Fruit fly (Drosophila melanogaster) whole organism, embryonic: Measurements from ENCODE around the gene Caf1-55.

Experiments
- Ada2b ChIP-seq: fragments of 200-800 bp; sonication (Bioruptor generic); IDR thresholded peaks from 2 replicates; pipeline ENCODE4 v1.3.6; 2022; ENCODE audit warnings: missing biosample characterization, missing genetic modification characterization
- Asciz ChIP-seq: fragments of 200-800 bp; sonication (Bioruptor generic); optimal IDR thresholded peaks from 2 replicates; lab custom pipeline; 2017; ENCODE audit warnings: missing biosample characterization, mild to moderate bottlenecking, missing genetic modification characterization, missing genetic modification reagents
- Bdp1 ChIP-seq: fragments of 200-800 bp; sonication (Bioruptor generic); optimal IDR thresholded peaks from 3 replicates; lab custom pipeline; 2016; ENCODE audit warnings: missing biosample characterization, missing genetic modification characterization
- CG10321 ChIP-seq: fragments of 200-800 bp; sonication (Bioruptor generic); IDR thresholded peaks from 2 replicates; pipeline ENCODE4 v1.3.6; 2022; ENCODE audit warnings: missing biosample characterization, missing genetic modification characterization
- CG10979 ChIP-seq: fragments of 200-800 bp; sonication (Bioruptor generic); optimal IDR thresholded peaks from 2 replicates; lab custom pipeline; 2018; ENCODE audit warnings: missing biosample characterization, mild to moderate bottlenecking, missing genetic modification characterization, moderate library complexity
- CG11695 ChIP-seq: fragments of 200-800 bp; sonication (Bioruptor generic); IDR thresholded peaks from 3 replicates; pipeline ENCODE4 v1.3.6; 2022; ENCODE audit warnings: missing biosample characterization, missing genetic modification characterization
- CG14014 ChIP-seq: fragments of 200-800 bp; sonication (Bioruptor generic); IDR thresholded peaks from 2 replicates; pipeline ENCODE4 v1.3.6; 2022; ENCODE audit warnings: missing biosample characterization, missing genetic modification characterization
- CG17361 ChIP-seq: fragments of 200-800 bp; sonication (Bioruptor generic); IDR thresholded peaks from 3 replicates; pipeline ENCODE4 v1.3.6; 2022; ENCODE audit warnings: missing biosample characterization, missing genetic modification characterization
- CG17912 ChIP-seq: fragments of 200-800 bp; sonication (Bioruptor generic); optimal IDR thresholded peaks from 2 replicates; lab custom pipeline; 2018; ENCODE audit warnings: missing biosample characterization, mild to moderate bottlenecking, missing genetic modification characterization
- CG18011 ChIP-seq: fragments of 200-800 bp; sonication (Bioruptor generic); optimal IDR thresholded peaks from 2 replicates; lab custom pipeline; 2017; ENCODE audit warnings: missing biosample characterization, missing genetic modification characterization, mild to moderate bottlenecking, moderate library complexity, missing genotype
- CG2116 ChIP-seq: fragments of 200-800 bp; sonication (Bioruptor generic); optimal IDR thresholded peaks from 3 replicates; lab custom pipeline; 2018; ENCODE audit warnings: missing biosample characterization, mild to moderate bottlenecking, missing genetic modification characterization
- CG2875 ChIP-seq: fragments of 200-800 bp; sonication (Bioruptor generic); optimal IDR thresholded peaks from 2 replicates; lab custom pipeline; 2017; ENCODE audit warnings: missing biosample characterization, mild to moderate bottlenecking, missing genetic modification characterization, missing genetic modification reagents
- CG31388 ChIP-seq: fragments of 200-800 bp; sonication (Bioruptor generic); optimal IDR thresholded peaks from 2 replicates; lab custom pipeline; 2016; ENCODE audit warnings: missing biosample characterization, missing genetic modification characterization
- CG33557 ChIP-seq: fragments of 200-800 bp; sonication (Bioruptor generic); optimal IDR thresholded peaks from 2 replicates; lab custom pipeline; 2019; ENCODE audit warnings: missing biosample characterization, mild to moderate bottlenecking, missing genetic modification characterization, moderate library complexity
- CG42726 ChIP-seq: fragments of 200-800 bp; sonication (Bioruptor generic); IDR thresholded peaks from 2 replicates; pipeline ENCODE4 v1.3.6; 2022; ENCODE audit warnings: missing biosample characterization, missing genetic modification characterization; ENCODE audit not compliant: partially characterized antibody
- CG4282 ChIP-seq: fragments of 200-800 bp; sonication (Bioruptor generic); optimal IDR thresholded peaks from 2 replicates; lab custom pipeline; 2016; ENCODE audit warnings: missing biosample characterization, missing genetic modification characterization
- CG7357 ChIP-seq: fragments of 200-800 bp; sonication (Bioruptor generic); IDR thresholded peaks from 3 replicates; pipeline ENCODE4 v1.3.6; 2022; ENCODE audit warnings: missing biosample characterization, missing genetic modification characterization
- CG7745 ChIP-seq: fragments of 200-800 bp; sonication (Bioruptor generic); optimal IDR thresholded peaks from 2 replicates; lab custom pipeline; 2018; ENCODE audit warnings: missing biosample characterization, mild to moderate bottlenecking, missing genetic modification characterization, moderate library complexity
- CG7839 ChIP-seq: fragments of 200-800 bp; sonication (Bioruptor generic); optimal IDR thresholded peaks from 3 replicates; lab custom pipeline; 2018; ENCODE audit warnings: missing biosample characterization, mild to moderate bottlenecking, missing genetic modification characterization, moderate library complexity
- D ChIP-seq, 2 experiments: fragments of 200-800 bp in 1 of 2; fragments of >200 bp in 1 of 2; sonication (Bioruptor generic) in 1 of 2; optimal IDR thresholded peaks; 2 replicates in 1 of 2; 3 replicates in 1 of 2; lab custom pipeline; 2017; ENCODE audit warnings: mild to moderate bottlenecking in 1 of 2, missing biosample characterization in 1 of 2, missing genetic modification characterization in 1 of 2, missing genetic modification reagents in 1 of 2
- Dp ChIP-seq: fragments of 200-800 bp; sonication (Bioruptor generic); optimal IDR thresholded peaks from 2 replicates; lab custom pipeline; 2018; ENCODE audit warnings: missing biosample characterization, mild to moderate bottlenecking, missing genetic modification characterization, moderate library complexity
- Dref ChIP-seq: fragments of 200-800 bp; sonication (Bioruptor generic); IDR thresholded peaks from 2 replicates; pipeline ENCODE4 v1.3.6; 2022; ENCODE audit warnings: missing biosample characterization, missing genetic modification characterization
- H15 ChIP-seq: fragments of 200-800 bp; sonication (Bioruptor generic); IDR thresholded peaks from 3 replicates; pipeline ENCODE4 v1.3.6; 2022; ENCODE audit warnings: missing biosample characterization, missing genetic modification characterization
- Hey ChIP-seq: fragments of 200-800 bp; sonication (Bioruptor generic); optimal IDR thresholded peaks from 3 replicates; lab custom pipeline; 2018; ENCODE audit warnings: missing biosample characterization, mild to moderate bottlenecking, missing genetic modification characterization
- Hsf ChIP-seq: fragments of 200-800 bp; sonication (Bioruptor generic); optimal IDR thresholded peaks from 3 replicates; lab custom pipeline; 2016; ENCODE audit warnings: missing biosample characterization, missing genetic modification characterization
- Jarid2 ChIP-seq: fragments of 200-800 bp; sonication (Bioruptor generic); optimal IDR thresholded peaks from 3 replicates; lab custom pipeline; 2017; ENCODE audit warnings: mild to moderate bottlenecking, missing biosample characterization, missing genetic modification reagents, missing genetic modification characterization
- MESR4 ChIP-seq: fragments of 200-800 bp; sonication (Bioruptor generic); optimal IDR thresholded peaks from 2 replicates; lab custom pipeline; 2018; ENCODE audit warnings: missing biosample characterization, mild to moderate bottlenecking, missing genetic modification characterization, moderate library complexity
- NFAT ChIP-seq: fragments of 200-800 bp; sonication (Bioruptor generic); IDR thresholded peaks from 2 replicates; pipeline ENCODE4 v1.3.6; 2022; ENCODE audit warnings: missing biosample characterization, missing genetic modification characterization
- Nf-YA ChIP-seq: fragments of 200-800 bp; sonication (Bioruptor generic); IDR thresholded peaks from 2 replicates; pipeline ENCODE4 v1.3.6; 2022; ENCODE audit warnings: missing biosample characterization, missing genetic modification characterization
- Spps ChIP-seq: fragments of 200-800 bp; sonication (Bioruptor generic); optimal IDR thresholded peaks from 2 replicates; lab custom pipeline; 2018; ENCODE audit warnings: missing biosample characterization, mild to moderate bottlenecking, missing genetic modification characterization
- abd-A ChIP-seq: fragments of 200-800 bp; sonication (Bioruptor generic); optimal IDR thresholded peaks from 3 replicates; lab custom pipeline; 2019; ENCODE audit warnings: missing biosample characterization, mild to moderate bottlenecking, missing genetic modification characterization, moderate library complexity
- bbx ChIP-seq: fragments of 200-800 bp; sonication (Bioruptor generic); IDR thresholded peaks from 2 replicates; pipeline ENCODE4 v1.3.6; 2022; ENCODE audit warnings: missing biosample characterization, missing genetic modification characterization; ENCODE audit not compliant: partially characterized antibody
- bowl ChIP-seq: fragments of 200-800 bp; sonication (Bioruptor generic); IDR thresholded peaks from 2 replicates; pipeline ENCODE4 v1.3.6; 2022; ENCODE audit warnings: missing biosample characterization, missing genetic modification characterization
- chn ChIP-seq: fragments of 200-800 bp; sonication (Bioruptor generic); optimal IDR thresholded peaks from 2 replicates; lab custom pipeline; 2016; ENCODE audit warnings: missing biosample characterization, missing genetic modification characterization
- croc ChIP-seq: fragments of 200-800 bp; sonication (Bioruptor generic); conservative IDR thresholded peaks from 3 replicates; pipeline ENCODE4 v1.3.6; 2022; ENCODE audit warnings: missing biosample characterization, missing genetic modification characterization
- da ChIP-seq: fragments of 200-800 bp; sonication (Bioruptor generic); optimal IDR thresholded peaks from 2 replicates; lab custom pipeline; 2016; ENCODE audit warnings: missing biosample characterization, missing genetic modification characterization
- esg ChIP-seq: fragments of 200-800 bp; sonication (Bioruptor generic); conservative IDR thresholded peaks from 2 replicates; pipeline ENCODE4 v1.3.6; 2022; ENCODE audit warnings: missing biosample characterization, missing genetic modification characterization
- gcm2 ChIP-seq: fragments of 200-800 bp; sonication (Bioruptor generic); optimal IDR thresholded peaks from 2 replicates; lab custom pipeline; 2016; ENCODE audit warnings: missing biosample characterization, missing genetic modification characterization
- grn ChIP-seq: fragments of 200-800 bp; sonication (Bioruptor generic); optimal IDR thresholded peaks from 3 replicates; lab custom pipeline; 2017; ENCODE audit warnings: missing biosample characterization, missing genetic modification characterization
- ham ChIP-seq: fragments of 200-800 bp; sonication (Bioruptor generic); IDR thresholded peaks from 2 replicates; pipeline ENCODE4 v1.3.6; 2022; ENCODE audit warnings: missing biosample characterization, missing genetic modification characterization
- her ChIP-seq: fragments of 200-800 bp; sonication (Bioruptor generic); optimal IDR thresholded peaks from 2 replicates; lab custom pipeline; 2016; ENCODE audit warnings: missing biosample characterization, missing genetic modification characterization
- jing ChIP-seq: fragments of 200-800 bp; sonication (Bioruptor generic); optimal IDR thresholded peaks from 2 replicates; lab custom pipeline; 2018; ENCODE audit warnings: missing biosample characterization, mild to moderate bottlenecking, missing genetic modification characterization
- klu ChIP-seq: fragments of 200-800 bp; sonication (Bioruptor generic); IDR thresholded peaks from 2 replicates; pipeline ENCODE4 v1.3.6; 2022; ENCODE audit warnings: missing biosample characterization, missing genetic modification characterization
- lbe ChIP-seq: fragments of 200-800 bp; sonication (Bioruptor generic); optimal IDR thresholded peaks from 2 replicates; lab custom pipeline; 2016; ENCODE audit warnings: missing biosample characterization, mild to moderate bottlenecking, missing genetic modification characterization
- slbo ChIP-seq: fragments of 200-800 bp; sonication (Bioruptor generic); IDR thresholded peaks from 2 replicates; pipeline ENCODE4 v1.3.6; 2022; ENCODE audit warnings: missing biosample characterization, missing genetic modification characterization
- tin ChIP-seq: fragments of 200-800 bp; sonication (Bioruptor generic); optimal IDR thresholded peaks from 3 replicates; lab custom pipeline; 2016; ENCODE audit warnings: missing biosample characterization, missing genetic modification characterization
- trem ChIP-seq: fragments of 200-800 bp; optimal IDR thresholded peaks from 3 replicates; lab custom pipeline; 2019; ENCODE audit warnings: missing biosample characterization, mild to moderate bottlenecking, missing genetic modification characterization, moderate library complexity
- tup ChIP-seq: fragments of 200-800 bp; sonication (Bioruptor generic); optimal IDR thresholded peaks from 2 replicates; lab custom pipeline; 2016; ENCODE audit warnings: missing biosample characterization, mild to moderate bottlenecking, missing genetic modification characterization, moderate library complexity
- z ChIP-seq: fragments of 200-800 bp; sonication (Bioruptor generic); IDR thresholded peaks from 3 replicates; pipeline ENCODE4 v1.3.6; 2022; ENCODE audit warnings: missing biosample characterization, missing genetic modification characterization
- zfh2 ChIP-seq: fragments of 200-800 bp; sonication (Bioruptor generic); optimal IDR thresholded peaks from 2 replicates; lab custom pipeline; 2016; ENCODE audit warnings: missing biosample characterization, missing genetic modification characterization

The Caf1-55 gene

dm6 chr3R:15229329-15229876 lies 4.0 kb downstream of the Caf1-55 start, which contains the start of the genes Art3 and mRpS10 (continued):
- peak; percentile 100 for TF ChIP-seq chn
- TF ChIP-seq H15 (GFP tag; lab: Robert Waterston, UW), result peak; percentile 100
- peak; percentile 96 for TF ChIP-seq Bdp1 (GFP tag; lab: Kevin White, UChicago)
- TF ChIP-seq z, result peak; percentile 88
- TF ChIP-seq trem (tag; lab: Kevin White, UChicago), result peak; percentile 98
- peak; percentile 98 for TF ChIP-seq CG4282 (GFP tag; lab: Kevin White, UChicago)
- TF ChIP-seq NFAT (GFP tag; lab: Robert Waterston, UW), result peak; percentile 100
- peak; percentile 100 for TF ChIP-seq Asciz (GFP tag; lab: Kevin White, UChicago)
- TF ChIP-seq CG2875 (GFP tag; lab: Kevin White, UChicago), result peak; percentile 100
- peak; percentile 100 for TF ChIP-seq ham (GFP tag; lab: Robert Waterston, UW)
- peak; percentile 92 for TF ChIP-seq CG10321 (GFP tag; lab: Robert Waterston, UW)
- TF ChIP-seq CG31388, result peak; percentile 100
- peak; percentile 68 for TF ChIP-seq Dp
- no peak for TF ChIP-seq Jarid2 (GFP tag; lab: Kevin White, UChicago)
- peak; percentile 99 for TF ChIP-seq CG7357 (GFP tag; lab: Robert Waterston, UW)
- TF ChIP-seq CG33557, result peak; percentile 100
- peak; percentile 99 for TF ChIP-seq CG7745 (tag; lab: Kevin White, UChicago)
- TF ChIP-seq klu (GFP tag; lab: Robert Waterston, UW), result peak; percentile 100
- TF ChIP-seq tin (GFP tag; lab: Kevin White, UChicago), result peak; percentile 100
- peak; percentile 93 for TF ChIP-seq CG18011 (GFP tag; lab: Kevin White, UChicago)
- TF ChIP-seq da, result peak; percentile 100
- TF ChIP-seq Spps (tag; lab: Kevin White, UChicago), result peak; percentile 100
- peak; percentile 100 for TF ChIP-seq CG17912
- TF ChIP-seq Ada2b (GFP tag; lab: Robert Waterston, UW), result peak; percentile 100
- TF ChIP-seq grn (GFP tag; lab: Kevin White, UChicago), result peak; percentile 95
- 0 out of 2 replicates have a peak, but pooled peaks have one; percentile 36 for TF ChIP-seq CG42726 (GFP tag; lab: Robert Waterston, UW)
- TF ChIP-seq bbx, result no peak
- TF ChIP-seq esg, result peak; percentile 100
- peak; percentile 99 for TF ChIP-seq Hey
- TF ChIP-seq Hsf, result peak; percentile 100
- TF ChIP-seq CG11695, result peak; percentile 100
- TF ChIP-seq gcm2 (GFP tag; lab: Kevin White, UChicago), result peak; percentile 99
- peak; percentile 99 for TF ChIP-seq lbe (GFP tag; lab: Kevin White, UChicago)
- TF ChIP-seq CG17361 (GFP tag; lab: Robert Waterston, UW), result peak; percentile 100
- peak; percentile 93 for TF ChIP-seq MESR4
- no peak for TF ChIP-seq D (optimal IDR thresholded peaks at IDR 0.05; lab: Kevin White, UChicago)
- peak; percentile 100 for TF ChIP-seq D (GFP tag; optimal IDR thresholded peaks at IDR 0.05; lab: Kevin White, UChicago)
- peak; percentile 99 for TF ChIP-seq bowl (GFP tag; lab: Robert Waterston, UW)
- peak; percentile 100 for TF ChIP-seq CG7839 (tag; lab: Kevin White, UChicago)
- peak; percentile 100 for TF ChIP-seq croc (GFP tag; lab: Robert Waterston, UW)
- TF ChIP-seq slbo (GFP tag; lab: Robert Waterston, UW), result peak; percentile 100
- peak; percentile 55 for TF ChIP-seq Dref
- peak; percentile 100 for TF ChIP-seq jing (GFP tag; lab: Kevin White, UChicago)
- peak; percentile 100 for TF ChIP-seq CG10979 (tag; lab: Kevin White, UChicago)
- peak; percentile 100 for TF ChIP-seq Nf-YA (GFP tag; lab: Robert Waterston, UW)
- TF ChIP-seq tup, result peak; percentile 98
- peak; percentile 100 for TF ChIP-seq CG14014 (GFP tag; lab: Robert Waterston, UW)
- TF ChIP-seq zfh2 (GFP tag; lab: Kevin White, UChicago), result peak; percentile 100
- TF ChIP-seq CG2116, result peak; percentile 94
- TF ChIP-seq abd-A, result no peak
- TF ChIP-seq her (GFP tag; lab: Kevin White, UChicago), result peak; percentile 98
